Fruit fly (Drosophila melanogaster) whole organism, embryonic: ENCODE measurements around the gene CG15539.
A peak's percentile ranks its signal among the peaks of the same experiment; 100 is the strongest.

Experiments
- ATbp ChIP-seq: fragments of 200-800 bp; sonication (Bioruptor generic); optimal IDR thresholded peaks from 2 replicates; lab custom pipeline; 2017; ENCODE audit warnings: missing biosample characterization, mild to moderate bottlenecking, missing genetic modification characterization, missing genetic modification reagents
- C15 ChIP-seq: fragments of 200-800 bp; sonication (Bioruptor generic); IDR thresholded peaks from 3 replicates; pipeline ENCODE4 v1.3.6; 2022; ENCODE audit warnings: missing biosample characterization, missing genetic modification characterization
- CG10366 ChIP-seq: fragments of 200-800 bp; sonication (Bioruptor generic); IDR thresholded peaks from 2 replicates; pipeline ENCODE4 v1.3.6; 2022; ENCODE audit warnings: missing biosample characterization, missing genetic modification characterization
- CG10654 ChIP-seq: fragments of 200-800 bp; sonication (Bioruptor generic); optimal IDR thresholded peaks from 2 replicates; lab custom pipeline; 2016; ENCODE audit warnings: missing biosample characterization, missing genetic modification characterization
- CG12071 ChIP-seq: fragments of 200-800 bp; sonication (Bioruptor generic); optimal IDR thresholded peaks from 3 replicates; lab custom pipeline; 2018; ENCODE audit warnings: missing biosample characterization, mild to moderate bottlenecking, missing genetic modification characterization
- CG14667 ChIP-seq: fragments of 200-800 bp; sonication (Bioruptor generic); IDR thresholded peaks from 2 replicates; pipeline ENCODE4 v1.3.6; 2022; ENCODE audit warnings: missing biosample characterization, missing genetic modification characterization
- CG15073 ChIP-seq: fragments of 200-800 bp; sonication (Bioruptor generic); optimal IDR thresholded peaks from 2 replicates; lab custom pipeline; 2016; ENCODE audit warnings: missing biosample characterization, missing genetic modification characterization
- CG1603 ChIP-seq: fragments of 200-800 bp; sonication (Bioruptor generic); optimal IDR thresholded peaks from 2 replicates; lab custom pipeline; 2019; ENCODE audit warnings: missing biosample characterization, mild to moderate bottlenecking, missing genetic modification characterization, moderate library complexity
- CG17186 ChIP-seq: fragments of 200-800 bp; sonication (Bioruptor generic); optimal IDR thresholded peaks from 3 replicates; lab custom pipeline; 2017; ENCODE audit warnings: missing biosample characterization, missing genetic modification reagents, missing genetic modification characterization
- CG17328 ChIP-seq: fragments of 200-800 bp; sonication (Bioruptor generic); IDR thresholded peaks from 2 replicates; pipeline ENCODE4 v1.3.6; 2022; ENCODE audit warnings: missing biosample characterization, missing genetic modification characterization
- CG2120 ChIP-seq: fragments of 200-800 bp; sonication (Bioruptor generic); optimal IDR thresholded peaks from 3 replicates; lab custom pipeline; 2016; ENCODE audit warnings: missing biosample characterization, missing genetic modification characterization
- CG2678 ChIP-seq: fragments of 200-800 bp; sonication (Bioruptor generic); optimal IDR thresholded peaks from 3 replicates; lab custom pipeline; 2019; ENCODE audit warnings: missing biosample characterization, mild to moderate bottlenecking, missing genetic modification characterization, moderate library complexity
- CG30431 ChIP-seq: fragments of 200-800 bp; sonication (Bioruptor generic); optimal IDR thresholded peaks from 2 replicates; lab custom pipeline; 2017; ENCODE audit warnings: missing biosample characterization, missing genetic modification characterization
- CG3726 ChIP-seq: fragments of 200-800 bp; sonication (Bioruptor generic); IDR thresholded peaks from 3 replicates; pipeline ENCODE4, ENCODE4 v1.3.6; 2022; ENCODE audit warnings: missing biosample characterization, missing genetic modification characterization
- CG3995 ChIP-seq: fragments of 200-800 bp; sonication (Bioruptor generic); optimal IDR thresholded peaks from 3 replicates; lab custom pipeline; 2016; ENCODE audit warnings: missing biosample characterization, missing genetic modification characterization
- CG4328 ChIP-seq: fragments of 200-800 bp; sonication (Bioruptor generic); optimal IDR thresholded peaks from 3 replicates; lab custom pipeline; 2017; ENCODE audit warnings: missing biosample characterization, missing genetic modification reagents, missing genetic modification characterization
- CG4424 ChIP-seq: fragments of 200-800 bp; sonication (Bioruptor generic); optimal IDR thresholded peaks from 3 replicates; lab custom pipeline; 2016; ENCODE audit warnings: missing biosample characterization, missing genetic modification characterization
- CG4730 ChIP-seq: fragments of 200-800 bp; sonication (Bioruptor generic); IDR thresholded peaks from 2 replicates; pipeline ENCODE4 v1.3.6; 2022; ENCODE audit warnings: missing biosample characterization, missing genetic modification characterization
- CG6654 ChIP-seq: fragments of 200-800 bp; sonication (Bioruptor generic); optimal IDR thresholded peaks from 2 replicates; lab custom pipeline; 2017; ENCODE audit warnings: missing biosample characterization, mild to moderate bottlenecking, missing genetic modification characterization
- CG6683 ChIP-seq: fragments of 200-800 bp; sonication (Bioruptor generic); optimal IDR thresholded peaks from 2 replicates; lab custom pipeline; 2017; ENCODE audit warnings: missing biosample characterization, mild to moderate bottlenecking, missing genetic modification characterization, missing genetic modification reagents
- CG7963 ChIP-seq: fragments of 200-800 bp; sonication (Bioruptor generic); IDR thresholded peaks from 3 replicates; pipeline ENCODE4 v1.3.6; 2022; ENCODE audit warnings: missing biosample characterization, missing genetic modification characterization; ENCODE audit not compliant: partially characterized antibody
- CG8089 ChIP-seq: fragments of 200-800 bp; sonication (Bioruptor generic); optimal IDR thresholded peaks from 3 replicates; lab custom pipeline; 2016; ENCODE audit warnings: missing biosample characterization, missing genetic modification characterization
- CG9437 ChIP-seq: fragments of 200-800 bp; sonication (Bioruptor generic); optimal IDR thresholded peaks from 2 replicates; lab custom pipeline; 2018; ENCODE audit warnings: missing biosample characterization, mild to moderate bottlenecking, missing genetic modification characterization
- E2f2 ChIP-seq: fragments of 200-800 bp; sonication (Bioruptor generic); IDR thresholded peaks from 2 replicates; pipeline ENCODE4 v1.3.6; 2022; ENCODE audit warnings: missing biosample characterization, missing genetic modification characterization
- ERR ChIP-seq: fragments of 200-800 bp; sonication (Bioruptor generic); optimal IDR thresholded peaks from 2 replicates; lab custom pipeline; 2016; ENCODE audit warnings: missing biosample characterization, missing genetic modification characterization
- Elba2 ChIP-seq: fragments of 200-800 bp; sonication (Bioruptor generic); optimal IDR thresholded peaks from 3 replicates; lab custom pipeline; 2016; ENCODE audit warnings: missing biosample characterization, missing genetic modification characterization
- Ets65A ChIP-seq: fragments of 200-800 bp; sonication (Bioruptor generic); peaks from one replicate; lab custom pipeline; 2016; ENCODE audit warnings: missing biosample characterization, missing genetic modification characterization
- Ets97D ChIP-seq: fragments of 200-800 bp; sonication (Bioruptor generic); optimal IDR thresholded peaks from 3 replicates; lab custom pipeline; 2016; ENCODE audit warnings: missing biosample characterization, missing genetic modification characterization
- HLH3B ChIP-seq: fragments of 200-800 bp; sonication (Bioruptor generic); IDR thresholded peaks from 2 replicates; pipeline ENCODE4 v1.3.6; 2022; ENCODE audit warnings: missing biosample characterization, missing genetic modification characterization
- Mad ChIP-seq: fragments of 200-800 bp; sonication (Bioruptor generic); optimal IDR thresholded peaks from 2 replicates; lab custom pipeline; 2016; ENCODE audit warnings: missing biosample characterization, missing genetic modification characterization
- Myb ChIP-seq: fragments of 200-800 bp; sonication (Bioruptor generic); optimal IDR thresholded peaks from 2 replicates; lab custom pipeline; 2016; ENCODE audit warnings: missing biosample characterization, missing genetic modification characterization
- Nf-YA ChIP-seq: fragments of 200-800 bp; sonication (Bioruptor generic); IDR thresholded peaks from 2 replicates; pipeline ENCODE4 v1.3.6; 2022; ENCODE audit warnings: missing biosample characterization, missing genetic modification characterization
- Sry-β ChIP-seq: fragments of 200-800 bp; sonication (Bioruptor generic); optimal IDR thresholded peaks from 2 replicates; lab custom pipeline; 2018; ENCODE audit warnings: missing biosample characterization, mild to moderate bottlenecking, missing genetic modification characterization, moderate library complexity
- ara ChIP-seq: fragments of 200-800 bp; sonication (Bioruptor generic); IDR thresholded peaks from 2 replicates; pipeline ENCODE4 v1.3.6; 2022; ENCODE audit warnings: missing biosample characterization, missing genetic modification characterization
- bcd ChIP-seq: fragments of 200-800 bp; sonication (Bioruptor generic); optimal IDR thresholded peaks from 2 replicates; lab custom pipeline; 2017; ENCODE audit warnings: missing biosample characterization, mild to moderate bottlenecking, missing genetic modification characterization
- ci ChIP-seq: fragments of 200-800 bp; sonication (Bioruptor generic); IDR thresholded peaks from 3 replicates; pipeline ENCODE4 v1.3.6; 2022; ENCODE audit warnings: missing biosample characterization, missing genetic modification characterization
- dmrt99B ChIP-seq: fragments of 200-800 bp; sonication (Bioruptor generic); optimal IDR thresholded peaks from 2 replicates; lab custom pipeline; 2018; ENCODE audit warnings: missing biosample characterization, mild to moderate bottlenecking, missing genetic modification characterization, moderate library complexity
- exex ChIP-seq: fragments of 200-800 bp; sonication (Bioruptor generic); optimal IDR thresholded peaks from 4 replicates; lab custom pipeline; 2018; ENCODE audit warnings: missing biosample characterization, mild to moderate bottlenecking, missing genetic modification characterization, moderate library complexity
- hbn ChIP-seq: fragments of 200-800 bp; sonication (Bioruptor generic); IDR thresholded peaks from 2 replicates; pipeline ENCODE4 v1.3.6; 2022; ENCODE audit warnings: missing biosample characterization, missing genetic modification characterization; ENCODE audit not compliant: partially characterized antibody
- kni ChIP-seq: fragments of 200-800 bp; sonication (Bioruptor generic); optimal IDR thresholded peaks from 3 replicates; lab custom pipeline; 2017; ENCODE audit warnings: mild to moderate bottlenecking, missing biosample characterization, missing genetic modification reagents, missing genetic modification characterization
- lilli ChIP-seq: fragments of 200-800 bp; sonication (Bioruptor generic); optimal IDR thresholded peaks from 3 replicates; lab custom pipeline; 2016; ENCODE audit warnings: missing biosample characterization, missing genetic modification characterization
- otp ChIP-seq: fragments of 200-800 bp; sonication (Bioruptor generic); IDR thresholded peaks from 3 replicates; pipeline ENCODE4, ENCODE4 v1.3.6; 2022; ENCODE audit warnings: missing biosample characterization, missing genetic modification characterization
- ranshi ChIP-seq: fragments of 200-800 bp; sonication (Bioruptor generic); IDR thresholded peaks from 2 replicates; pipeline ENCODE4 v1.3.6; 2022; ENCODE audit warnings: missing biosample characterization, missing genetic modification characterization
- repo ChIP-seq: fragments of 200-800 bp; sonication (Bioruptor generic); optimal IDR thresholded peaks from 2 replicates; lab custom pipeline; 2016; ENCODE audit warnings: missing biosample characterization, missing genetic modification characterization
- rib ChIP-seq: fragments of 200-800 bp; sonication (Bioruptor generic); IDR thresholded peaks from 2 replicates; pipeline ENCODE4 v1.3.6; 2022; ENCODE audit warnings: missing biosample characterization, missing genetic modification characterization
- shn ChIP-seq: fragments of 200-800 bp; sonication (Bioruptor generic); optimal IDR thresholded peaks from 3 replicates; lab custom pipeline; 2016; ENCODE audit warnings: missing biosample characterization, missing genetic modification characterization
- stc ChIP-seq: fragments of 200-800 bp; sonication (Bioruptor generic); IDR thresholded peaks from 2 replicates; pipeline ENCODE4 v1.3.6; 2022; ENCODE audit warnings: missing biosample characterization, missing genetic modification characterization
- tll ChIP-seq, 2 experiments: fragments of 200-800 bp in 1 of 2; fragments of >200 bp in 1 of 2; sonication (Bioruptor generic) in 1 of 2; optimal IDR thresholded peaks; 2 replicates each; lab custom pipeline; 2017 to 2019; ENCODE audit warnings: missing biosample characterization in 2 of 2, missing genetic modification characterization in 2 of 2, mild to moderate bottlenecking in 1 of 2, moderate library complexity in 1 of 2
- unpg ChIP-seq: fragments of 200-800 bp; sonication (Bioruptor generic); optimal IDR thresholded peaks from 3 replicates; lab custom pipeline; 2018; ENCODE audit warnings: missing biosample characterization, mild to moderate bottlenecking, missing genetic modification characterization, moderate library complexity
- vnd ChIP-seq: fragments of 200-800 bp; sonication (Bioruptor generic); IDR thresholded peaks from 3 replicates; pipeline ENCODE4 v1.3.6; 2022; ENCODE audit warnings: missing biosample characterization, missing genetic modification characterization; ENCODE audit not compliant: partially characterized antibody
- zf30C ChIP-seq: fragments of 200-800 bp; sonication (Bioruptor generic); optimal IDR thresholded peaks from 3 replicates; lab custom pipeline; 2018; ENCODE audit warnings: missing biosample characterization, mild to moderate bottlenecking, missing genetic modification characterization

CG15539 gene

dm6 chr3R:30526799-30527465, 21.1 kb downstream of the CG15539 start, which contains the start of gene jdp (continued):
- TF ChIP-seq CG6683 (GFP tag; lab: Kevin White, UChicago) (no peak), CG8089 (no peak), CG1603 (tag; lab: Kevin White, UChicago) (no peak), CG9437 (no peak), HLH3B (no peak), Nf-YA (GFP tag; lab: Robert Waterston, UW) (no peak), CG7963 (no peak), CG14667 (GFP tag; lab: Robert Waterston, UW) (no peak), ranshi (GFP tag; lab: Robert Waterston, UW) (no peak), CG3995 (GFP tag; lab: Kevin White, UChicago) (no peak), stc (GFP tag; lab: Robert Waterston, UW) (no peak), exex (tag; lab: Kevin White, UChicago) (no peak), ara (GFP tag; lab: Robert Waterston, UW) (no peak), CG3726 (GFP tag; lab: Robert Waterston, UW) (no peak), rib (no peak), shn (GFP tag; lab: Kevin White, UChicago) (no peak), hbn (GFP tag; lab: Robert Waterston, UW) (no peak), CG30431 (GFP tag; lab: Kevin White, UChicago) (no peak), bcd (GFP tag; lab: Kevin White, UChicago) (no peak), C15 (GFP tag; lab: Robert Waterston, UW) (no peak), CG4328 (GFP tag; lab: Kevin White, UChicago) (no peak), CG12071 (GFP tag; lab: Kevin White, UChicago) (no peak), CG15073 (GFP tag; lab: Kevin White, UChicago) (no peak), E2f2 (GFP tag; lab: Robert Waterston, UW) (peak; percentile 27; the same call in 1 of the 2 replicates), Myb (GFP tag; lab: Kevin White, UChicago) (peak; percentile 36), CG4424 (no peak), ERR (GFP tag; lab: Kevin White, UChicago) (no peak), Elba2 (GFP tag; lab: Kevin White, UChicago) (no peak), tll (GFP tag; optimal IDR thresholded peaks at IDR 0.05; lab: Kevin White, UChicago) (no peak), CG17186 (GFP tag; lab: Kevin White, UChicago) (no peak), Sry-β (GFP tag; lab: Kevin White, UChicago) (no peak), kni (no peak), zf30C (GFP tag; lab: Kevin White, UChicago) (no peak), repo (no peak), otp (no peak), Ets65A (GFP tag; lab: Kevin White, UChicago) (no peak), unpg (GFP tag; lab: Kevin White, UChicago) (no peak), CG6654 (GFP tag; lab: Kevin White, UChicago) (no peak), Mad (GFP tag; lab: Kevin White, UChicago) (no peak), vnd (GFP tag; lab: Robert Waterston, UW) (no peak), Ets97D (GFP tag; lab: Kevin White, UChicago) (no peak), CG17328 (GFP tag; lab: Robert Waterston, UW) (no peak), dmrt99B (tag; lab: Kevin White, UChicago) (no peak), CG10654 (GFP tag; lab: Kevin White, UChicago) (no peak), ci (GFP tag; lab: Robert Waterston, UW) (peak; percentile 25; the same call in 1 of the 3 replicates), CG10366 (GFP tag; lab: Robert Waterston, UW) (no peak), CG2120 (no peak), ATbp (GFP tag; lab: Kevin White, UChicago) (peak; percentile 21), lilli (no peak), CG4730 (GFP tag; lab: Robert Waterston, UW) (no peak), CG2678 (no peak)
